Worm (Caenorhabditis elegans) whole organism, L1 larva: ENCODE data around the gene frl-1.
A peak's percentile ranks its signal among the peaks of the same experiment; 100 is the strongest.

ENCODE experiments used
- C04F5.9 ChIP-seq: sonication (generic microtip); optimal IDR thresholded peaks from 2 replicates; lab custom pipeline; 2016; ENCODE audit warnings: missing genetic modification characterization, missing compliant biosample characterization
- C34B4.2 ChIP-seq: sonication (generic microtip); optimal IDR thresholded peaks from 2 replicates; lab custom pipeline; 2017; ENCODE audit warnings: mild to moderate bottlenecking, missing genetic modification characterization, missing compliant biosample characterization
- F16B12.6 ChIP-seq: fragments of 150-350 bp; optimal IDR thresholded peaks from 2 replicates; lab custom pipeline; 2014; ENCODE audit warnings: missing biosample characterization, missing genetic modification characterization
- Y116A8C.19 ChIP-seq: sonication (generic microtip); optimal IDR thresholded peaks from 2 replicates; lab custom pipeline; 2016; ENCODE audit warnings: missing compliant biosample characterization, missing genetic modification characterization, borderline replicate concordance
- aha-1 ChIP-seq: fragments of 150-350 bp; optimal IDR thresholded peaks from 2 replicates; lab custom pipeline; 2014; ENCODE audit warnings: missing biosample characterization, missing genetic modification characterization
- aly-2 ChIP-seq: fragments of 150-350 bp; optimal IDR thresholded peaks from 2 replicates; lab custom pipeline; 2014; ENCODE audit warnings: missing biosample characterization, missing genetic modification characterization
- blmp-1 ChIP-seq: fragments of 150-350 bp; optimal IDR thresholded peaks from 2 replicates; lab custom pipeline; 2014; ENCODE audit warnings: missing biosample characterization, missing genetic modification characterization
- ceh-88 ChIP-seq: fragments of 200-800 bp; sonication (Bioruptor generic); IDR thresholded peaks from 2 replicates; pipeline ENCODE4 v1.3.6; 2022; ENCODE audit warnings: missing genetic modification characterization, missing compliant biosample characterization
- ceh-90 ChIP-seq: sonication (generic microtip); optimal IDR thresholded peaks from 2 replicates; lab custom pipeline; 2016; ENCODE audit warnings: missing genetic modification characterization, missing compliant biosample characterization
- ces-1 ChIP-seq: fragments of 150-350 bp; optimal IDR thresholded peaks from 2 replicates; lab custom pipeline; 2014; ENCODE audit warnings: missing biosample characterization, missing genetic modification reagents, missing genetic modification characterization
- dpl-1 ChIP-seq, 3 experiments: fragments of 150-350 bp in 2 of 3; sonication (generic microtip) in 1 of 3; optimal IDR thresholded peaks; 2 replicates each; lab custom pipeline; 2014 to 2017; ENCODE audit warnings: missing biosample characterization in 3 of 3, missing genetic modification characterization in 3 of 3, missing genetic modification reagents in 3 of 3
- dsc-1 ChIP-seq: sonication (generic microtip); optimal IDR thresholded peaks from 2 replicates; lab custom pipeline; 2016; ENCODE audit warnings: mild to moderate bottlenecking, missing genetic modification characterization, missing compliant biosample characterization
- efl-1 ChIP-seq, 4 experiments: fragments of 150-350 bp; optimal IDR thresholded peaks in 3 of 4; peaks in 1 of 4; 1 replicate in 1 of 4; 2 replicates in 3 of 4; lab custom pipeline; 2014; ENCODE audit warnings: missing biosample characterization in 2 of 4, missing genetic modification characterization in 2 of 4, missing genetic modification reagents in 2 of 4
- efl-3 ChIP-seq: fragments of 200-800 bp; sonication (Bioruptor generic); optimal IDR thresholded peaks from 2 replicates; lab custom pipeline; 2018; ENCODE audit warnings: mild to moderate bottlenecking, missing genetic modification characterization, missing compliant biosample characterization
- elt-2 ChIP-seq: sonication (generic microtip); optimal IDR thresholded peaks from 2 replicates; lab custom pipeline; 2016; ENCODE audit warnings: missing genetic modification characterization, mild to moderate bottlenecking, inconsistent platforms, missing compliant biosample characterization, missing genetic modification reagents
- elt-3 ChIP-seq, 6 experiments: fragments of 150-350 bp in 1 of 6; sonication (generic microtip); optimal IDR thresholded peaks; 2 replicates each; lab custom pipeline; 2017 to 2018; ENCODE audit warnings: missing biosample characterization in 6 of 6, missing genetic modification characterization in 6 of 6, inconsistent platforms in 1 of 6
- fkh-8 ChIP-seq: sonication (generic microtip); optimal IDR thresholded peaks from 2 replicates; lab custom pipeline; 2016; ENCODE audit warnings: mild to moderate bottlenecking, missing genetic modification characterization, missing compliant biosample characterization
- fos-1 ChIP-seq: fragments of 150-350 bp; optimal IDR thresholded peaks from 2 replicates; lab custom pipeline; 2014; ENCODE audit warnings: missing biosample characterization, missing genetic modification characterization
- hlh-17 ChIP-seq: fragments of 200-800 bp; sonication (Bioruptor generic); optimal IDR thresholded peaks from 2 replicates; lab custom pipeline; 2018; ENCODE audit warnings: missing genetic modification characterization, mild to moderate bottlenecking, missing compliant biosample characterization, moderate library complexity, borderline replicate concordance
- hpl-2 ChIP-seq: fragments of 150-350 bp; optimal IDR thresholded peaks from 2 replicates; lab custom pipeline; 2014; ENCODE audit warnings: missing biosample characterization, missing genetic modification reagents, missing genetic modification characterization
- jun-1 ChIP-seq: fragments of 150-350 bp; optimal IDR thresholded peaks from 2 replicates; lab custom pipeline; 2014; ENCODE audit warnings: missing biosample characterization, missing genetic modification reagents, missing genetic modification characterization
- lin-13 ChIP-seq: fragments of 150-350 bp; optimal IDR thresholded peaks from 2 replicates; lab custom pipeline; 2014; ENCODE audit warnings: missing biosample characterization, missing genetic modification reagents, missing genetic modification characterization
- lin-35 ChIP-seq, 2 experiments: fragments of 150-350 bp; optimal IDR thresholded peaks; 2 replicates each; lab custom pipeline; 2014; ENCODE audit warnings: missing biosample characterization in 2 of 2, missing genetic modification characterization in 2 of 2, missing genetic modification reagents in 2 of 2
- lsy-2 ChIP-seq, 2 experiments: fragments of 150-350 bp; optimal IDR thresholded peaks; 2 replicates each; lab custom pipeline; 2014; ENCODE audit warnings: missing biosample characterization in 2 of 2, missing genetic modification characterization in 2 of 2
- mab-9 ChIP-seq: fragments of 200-800 bp; sonication (Bioruptor generic); IDR thresholded peaks from 2 replicates; pipeline ENCODE4 v1.3.6; 2022; ENCODE audit warnings: missing genetic modification reagents, missing genetic modification characterization, missing compliant biosample characterization
- mef-2 ChIP-seq: fragments of 150-350 bp; optimal IDR thresholded peaks from 2 replicates; lab custom pipeline; 2014; ENCODE audit warnings: missing biosample characterization, missing genetic modification characterization
- mep-1 ChIP-seq: fragments of 150-350 bp; optimal IDR thresholded peaks from 2 replicates; lab custom pipeline; 2014; ENCODE audit warnings: missing biosample characterization, missing genetic modification characterization
- nhr-12 ChIP-seq: sonication (generic microtip); optimal IDR thresholded peaks from 2 replicates; lab custom pipeline; 2017; ENCODE audit warnings: missing biosample characterization, missing genetic modification characterization
- nhr-20 ChIP-seq: sonication (generic microtip); optimal IDR thresholded peaks from 2 replicates; lab custom pipeline; 2016; ENCODE audit warnings: mild to moderate bottlenecking, missing genetic modification characterization, missing compliant biosample characterization
- nhr-237 ChIP-seq: fragments of 150-350 bp; optimal IDR thresholded peaks from 2 replicates; lab custom pipeline; 2014; ENCODE audit warnings: missing biosample characterization, missing genetic modification characterization
- nhr-28 ChIP-seq: fragments of 150-350 bp; optimal IDR thresholded peaks from 2 replicates; lab custom pipeline; 2014; ENCODE audit warnings: missing biosample characterization, missing genetic modification characterization
- nhr-47 ChIP-seq: sonication (generic microtip); optimal IDR thresholded peaks from 2 replicates; lab custom pipeline; 2016; ENCODE audit warnings: mild to moderate bottlenecking, missing genetic modification characterization, moderate library complexity, missing compliant biosample characterization
- nhr-76 ChIP-seq: sonication (generic microtip); optimal IDR thresholded peaks from 2 replicates; lab custom pipeline; 2017; ENCODE audit warnings: missing biosample characterization, missing genetic modification characterization
- nhr-77 ChIP-seq: fragments of 150-350 bp; optimal IDR thresholded peaks from 2 replicates; lab custom pipeline; 2014; ENCODE audit warnings: missing biosample characterization, missing genetic modification characterization
- nhr-84 ChIP-seq: sonication (generic microtip); optimal IDR thresholded peaks from 2 replicates; lab custom pipeline; 2017; ENCODE audit warnings: missing biosample characterization, missing genetic modification characterization
- pag-3 ChIP-seq: sonication (generic microtip); optimal IDR thresholded peaks from 2 replicates; lab custom pipeline; 2017; ENCODE audit warnings: missing genetic modification characterization, mild to moderate bottlenecking, missing compliant biosample characterization, antibody characterized with exemption, borderline replicate concordance; ENCODE audit not compliant: insufficient read depth
- pax-3 ChIP-seq: fragments of 200-800 bp; sonication (Bioruptor generic); optimal IDR thresholded peaks from 2 replicates; lab custom pipeline; 2018; ENCODE audit warnings: mild to moderate bottlenecking, missing genetic modification characterization, moderate library complexity, missing compliant biosample characterization
- rnt-1 ChIP-seq: sonication (generic microtip); optimal IDR thresholded peaks from 2 replicates; lab custom pipeline; 2016; ENCODE audit warnings: mild to moderate bottlenecking, missing genetic modification characterization, moderate library complexity, missing compliant biosample characterization
- skn-1 ChIP-seq: fragments of 150-350 bp; optimal IDR thresholded peaks from 2 replicates; lab custom pipeline; 2014; ENCODE audit warnings: missing biosample characterization, missing genetic modification characterization
- snu-23 ChIP-seq: sonication (generic microtip); optimal IDR thresholded peaks from 2 replicates; lab custom pipeline; 2016; ENCODE audit warnings: missing genetic modification characterization, missing compliant biosample characterization
- sox-4 ChIP-seq: sonication (generic microtip); optimal IDR thresholded peaks from 2 replicates; lab custom pipeline; 2016; ENCODE audit warnings: missing genetic modification characterization, missing compliant biosample characterization
- sptf-1 ChIP-seq: fragments of 150-350 bp; optimal IDR thresholded peaks from 2 replicates; lab custom pipeline; 2014; ENCODE audit warnings: missing biosample characterization, missing genetic modification characterization
- swsn-7 ChIP-seq: sonication (generic microtip); optimal IDR thresholded peaks from 2 replicates; lab custom pipeline; 2016; ENCODE audit warnings: missing genetic modification characterization, missing compliant biosample characterization
- unc-130 ChIP-seq: fragments of 150-350 bp; optimal IDR thresholded peaks from 2 replicates; lab custom pipeline; 2017; ENCODE audit warnings: missing biosample characterization, missing genetic modification characterization, inconsistent platforms
- unc-62 ChIP-seq: fragments of 150-350 bp; optimal IDR thresholded peaks from 2 replicates; lab custom pipeline; 2014; ENCODE audit warnings: missing biosample characterization, missing genetic modification reagents, missing genetic modification characterization
- vab-15 ChIP-seq: sonication (generic microtip); optimal IDR thresholded peaks from 2 replicates; lab custom pipeline; 2017; ENCODE audit warnings: missing genotype, mild to moderate bottlenecking, missing genetic modification characterization, missing compliant biosample characterization
- xbp-1 ChIP-seq: sonication (generic microtip); optimal IDR thresholded peaks from 2 replicates; lab custom pipeline; 2016; ENCODE audit warnings: missing genetic modification characterization, missing compliant biosample characterization
- zag-1 ChIP-seq: fragments of 150-350 bp; optimal IDR thresholded peaks from 2 replicates; lab custom pipeline; 2014; ENCODE audit warnings: missing biosample characterization, missing genetic modification characterization
- ztf-4 ChIP-seq: fragments of 150-350 bp; optimal IDR thresholded peaks from 2 replicates; lab custom pipeline; 2014; ENCODE audit warnings: missing biosample characterization, missing genetic modification characterization

frl-1 gene

DNA sequence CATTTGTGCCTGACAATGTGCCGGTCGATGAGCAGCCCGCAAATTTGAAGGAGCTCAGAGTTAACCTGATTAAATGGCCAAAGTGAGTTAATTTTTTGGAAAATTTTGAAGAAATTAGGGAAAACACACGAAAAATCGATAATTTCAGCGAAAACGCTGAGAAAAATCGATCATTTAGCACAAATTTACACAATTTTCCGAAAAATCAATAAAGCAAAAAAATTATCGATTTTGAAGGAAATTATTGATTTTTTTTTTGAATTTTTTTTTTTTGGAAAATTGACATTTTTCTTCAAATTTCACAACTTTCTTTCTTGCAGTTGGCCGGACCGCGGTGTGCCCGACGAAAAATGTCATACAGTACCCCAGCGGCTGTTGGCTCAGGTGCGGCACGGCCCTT is 25.8 kb upstream of the frl-1 start:
- no peak for TF ChIP-seq mep-1
- TF ChIP-seq sptf-1 (tag; lab: Kevin White, UChicago), result no peak
- TF ChIP-seq lin-35 (GFP tag; optimal IDR thresholded peaks at IDR 0.05; lab: Kevin White, UChicago), result no peak
- no peak for TF ChIP-seq nhr-12
- TF ChIP-seq Y116A8C.19 (tag; lab: Kevin White, UChicago), result no peak
- TF ChIP-seq nhr-77 (tag; lab: Kevin White, UChicago), result no peak
- TF ChIP-seq swsn-7, result no peak
- no peak for TF ChIP-seq aha-1
- TF ChIP-seq mef-2, result no peak
- TF ChIP-seq, all 84 proteins: peak for 0

DNA sequence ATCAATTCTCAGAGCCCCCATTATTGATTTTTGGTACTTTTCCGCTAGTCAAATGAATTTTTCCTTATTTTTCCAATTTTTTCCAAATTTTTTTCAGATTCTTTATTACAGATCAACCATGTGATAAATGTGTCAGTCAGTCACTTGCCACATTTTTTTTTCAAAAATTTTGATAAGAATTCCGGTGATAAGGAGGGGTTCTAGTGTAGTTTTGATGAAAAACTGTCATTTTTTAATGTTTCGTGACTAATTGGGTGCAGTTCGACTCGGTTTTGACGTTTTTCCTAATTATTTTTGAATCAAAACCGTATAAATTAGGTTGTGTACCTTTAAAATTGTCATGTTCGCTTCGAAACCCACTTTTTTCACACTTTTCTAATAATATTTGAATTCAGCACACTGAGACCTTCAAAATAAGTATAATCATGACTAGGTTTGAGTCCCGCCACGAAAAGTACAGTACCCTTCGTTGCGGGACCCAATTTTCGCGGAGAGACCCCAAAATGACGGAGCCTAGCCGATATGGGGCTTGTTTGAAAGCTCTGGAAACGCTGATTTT is 24.1 kb upstream of the frl-1 start:
- no peak for TF ChIP-seq efl-1 (optimal IDR thresholded peaks at IDR 0.05; lab: Kevin White, UChicago)
- TF ChIP-seq efl-1 (GFP tag; optimal IDR thresholded peaks at IDR 0.05 in 1 of 2; lab: Kevin White, UChicago), result peak in 1 of 2 experiments; percentile 22
- peak; percentile 6 for TF ChIP-seq jun-1 (tag; lab: Kevin White, UChicago)
- TF ChIP-seq rnt-1 (tag; lab: Kevin White, UChicago), result no peak
- TF ChIP-seq C34B4.2, result no peak
- TF ChIP-seq elt-2 (tag; lab: Kevin White, UChicago), result peak; percentile 19

DNA sequence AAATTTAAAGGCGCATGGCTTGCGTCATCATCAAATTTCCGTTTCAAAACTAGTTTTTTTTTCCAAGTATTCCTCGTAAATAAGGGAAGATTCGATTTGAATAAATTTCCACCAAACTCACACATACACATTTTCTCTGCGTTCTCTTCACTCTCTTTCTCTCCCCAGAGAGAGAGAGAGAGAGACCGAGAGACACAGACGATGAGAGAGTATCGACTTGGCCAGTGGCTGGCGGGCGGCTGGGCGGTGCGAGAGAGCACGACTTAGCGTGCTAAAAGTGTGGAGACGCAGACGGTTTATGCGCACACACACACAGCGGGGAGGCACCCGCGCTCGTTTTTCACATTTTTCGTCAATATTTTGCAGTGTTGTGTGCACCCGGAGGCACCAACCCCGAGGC is 23.1 kb upstream of the frl-1 start:
- peak; percentile 85 for TF ChIP-seq snu-23 (GFP tag; lab: Kevin White, UChicago)
- no peak for TF ChIP-seq unc-130 (tag; lab: Kevin White, UChicago)
- peak; percentile 34 for TF ChIP-seq zag-1
- TF ChIP-seq lin-13 (GFP tag; lab: Kevin White, UChicago), result peak; percentile 76
- peak; percentile 1 for TF ChIP-seq mef-2
- no peak for TF ChIP-seq ceh-90 (tag; lab: Kevin White, UChicago)
- peak; percentile 78 to 81 for TF ChIP-seq lsy-2 (tag; optimal IDR thresholded peaks at IDR 0.05; lab: Kevin White, UChicago)
- no peak; the same call in 1 of the 2 replicates for TF ChIP-seq ceh-88
- no peak for TF ChIP-seq nhr-76 (tag; lab: Kevin White, UChicago)
- TF ChIP-seq blmp-1, result no peak
- no peak for TF ChIP-seq C04F5.9 (tag; lab: Kevin White, UChicago)
- peak; percentile 61 for TF ChIP-seq nhr-20 (tag; lab: Kevin White, UChicago)
- no peak for TF ChIP-seq vab-15 (tag; lab: Kevin White, UChicago)
- TF ChIP-seq dsc-1 (tag; lab: Kevin White, UChicago), result peak; percentile 59
- peak; percentile 10 for TF ChIP-seq fos-1
- TF ChIP-seq hpl-2, result no peak
- TF ChIP-seq sox-4, result no peak
- TF ChIP-seq nhr-28 (tag; lab: Kevin White, UChicago), result no peak
- no peak for TF ChIP-seq nhr-237 (tag; lab: Kevin White, UChicago)
- no peak for TF ChIP-seq elt-3 (tag; optimal IDR thresholded peaks at IDR 0.05; lab: Kevin White, UChicago)
- peak; percentile 30 for TF ChIP-seq pax-3
- TF ChIP-seq jun-1 (tag; lab: Kevin White, UChicago), result peak; percentile 71
- no peak for TF ChIP-seq pag-3 (tag; lab: Kevin White, UChicago)
- TF ChIP-seq dpl-1 (GFP tag; optimal IDR thresholded peaks at IDR 0.05; lab: Kevin White, UChicago), result peak; percentile 26 to 66 (median 58)
- no peak for TF ChIP-seq aly-2 (tag; lab: Kevin White, UChicago)
- TF ChIP-seq xbp-1 (tag; lab: Kevin White, UChicago), result peak; percentile 73
- no peak for TF ChIP-seq hlh-17 (GFP tag; lab: Kevin White, UChicago)
- TF ChIP-seq efl-3, result no peak
- TF ChIP-seq swsn-7, result peak; percentile 88
- peak; percentile 69 to 74 for TF ChIP-seq lin-35 (GFP tag; optimal IDR thresholded peaks at IDR 0.05; lab: Kevin White, UChicago)
- TF ChIP-seq ztf-4 (tag; lab: Kevin White, UChicago), result peak; percentile 32
- peak; percentile 49 for TF ChIP-seq skn-1 (tag; lab: Kevin White, UChicago)
- peak; percentile 73 for TF ChIP-seq mep-1
- no peak for TF ChIP-seq unc-62
- TF ChIP-seq rnt-1 (tag; lab: Kevin White, UChicago), result no peak
- TF ChIP-seq mab-9 (GFP tag; lab: Robert Waterston, UW), result peak; percentile 74
- TF ChIP-seq fkh-8, result peak; percentile 58
- no peak for TF ChIP-seq nhr-84 (tag; lab: Kevin White, UChicago)
- peak; percentile 86 for TF ChIP-seq ces-1 (GFP tag; lab: Kevin White, UChicago)
- peak; percentile 61 for TF ChIP-seq F16B12.6
- TF ChIP-seq nhr-47 (tag; lab: Kevin White, UChicago), result peak; percentile 89
